Worm (Caenorhabditis elegans): ENCODE measurements around the gene Y57G11A.5.

ce11 chrIV:14534967-14535366 lies 22.7 kb upstream of the Y57G11A.5 start, which contains the start of gene T27E7.4:
- TF ChIP-seq nhr-76 (tag; optimal IDR thresholded peaks at IDR 0.05) (no peak), lsy-2 (tag; optimal IDR thresholded peaks at IDR 0.05) (no peak), unc-39 (tag; optimal IDR thresholded peaks at IDR 0.05) (no peak), unc-62 (GFP tag; optimal IDR thresholded peaks at IDR 0.05) (no peak), M03D4.4 (tag; optimal IDR thresholded peaks at IDR 0.05) (no peak), blmp-1 (tag; optimal IDR thresholded peaks at IDR 0.05) (no peak), nhr-12 (tag; optimal IDR thresholded peaks at IDR 0.05) (no peak), lin-32 (GFP tag; optimal IDR thresholded peaks at IDR 0.05) (no peak), nhr-237 (tag; optimal IDR thresholded peaks at IDR 0.05) (no peak), pha-4 (tag; optimal IDR thresholded peaks at IDR 0.05) (no peak), hlh-1 (tag; optimal IDR thresholded peaks at IDR 0.05) (no peak), tbx-8 (GFP tag; optimal IDR thresholded peaks at IDR 0.05) (no peak)
